Fruit fly (Drosophila melanogaster) whole organism, larva: ENCODE results near the gene crb.

ENCODE experiments used
- noc ChIP-seq: fragments of 200-800 bp; sonication (Bioruptor generic); optimal IDR thresholded peaks from 3 replicates; lab custom pipeline; 2019; ENCODE audit warnings: missing biosample characterization, mild to moderate bottlenecking, missing genetic modification characterization, moderate library complexity

Gene crb

DNA sequence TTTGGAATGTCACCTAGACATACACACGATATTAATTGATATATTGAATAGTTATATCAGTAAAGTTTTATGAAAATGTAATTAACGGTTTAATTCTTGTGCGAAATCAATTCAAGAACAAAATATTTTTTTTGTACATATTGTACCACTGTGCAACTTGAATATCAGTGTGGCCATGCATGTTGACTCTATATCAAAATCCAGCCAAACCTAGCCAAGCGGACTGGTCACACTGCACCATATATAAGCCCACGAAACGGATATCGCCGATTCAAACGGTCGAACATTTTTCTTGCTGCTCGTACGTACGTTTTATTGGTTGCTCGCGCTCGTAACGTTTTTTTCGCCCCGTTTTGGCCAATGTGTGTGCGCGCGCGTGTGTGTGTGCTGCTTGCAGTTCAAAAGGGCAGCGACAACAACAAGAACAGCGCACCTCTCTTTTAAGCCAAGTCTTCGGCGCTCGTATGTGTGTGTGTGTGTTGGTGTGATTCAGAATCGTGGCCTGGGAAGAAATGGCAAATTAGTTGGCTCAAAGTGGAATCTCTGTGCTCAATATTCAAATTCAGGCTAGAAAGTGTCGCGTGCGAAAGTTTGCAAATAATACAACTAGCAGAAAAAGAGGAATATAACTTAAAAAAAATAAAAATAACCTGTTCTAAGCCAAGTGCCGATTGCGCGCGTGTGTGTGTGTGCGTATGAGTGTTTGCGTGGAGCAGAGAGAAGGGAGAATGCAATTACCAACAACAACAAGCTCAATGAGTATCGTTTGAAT is at the start of gene crb:
Gene crb, plus strand, starts transcription at position 295 of the 772 bp plus-strand sequence.
- TF ChIP-seq noc (tag; lab: Kevin White, UChicago): no peak

DNA sequence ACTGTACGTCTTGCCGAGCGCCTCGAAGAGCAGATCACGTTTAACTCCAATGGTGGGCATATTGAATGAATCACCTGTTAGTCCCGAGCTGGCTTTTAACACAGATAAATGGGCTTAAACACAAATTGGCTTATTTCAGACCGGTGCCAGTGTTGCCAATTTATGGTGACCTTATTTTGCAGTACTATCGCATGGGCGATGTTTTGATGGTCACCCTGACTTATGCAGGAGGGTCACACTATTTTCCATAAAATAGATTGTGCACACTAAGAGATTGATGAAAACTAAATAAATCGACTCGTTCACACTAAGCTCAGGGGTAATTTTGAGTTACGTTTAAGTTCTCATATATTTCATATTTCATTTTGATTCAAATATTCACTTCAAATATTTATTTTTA is 42.4 kb upstream of the crb start, which contains the start of gene beta-PheRS:
Gene beta-PheRS, minus strand, starts transcription at position 186 of the 400 bp plus-strand sequence.
- no peak for TF ChIP-seq noc (tag; lab: Kevin White, UChicago)

DNA sequence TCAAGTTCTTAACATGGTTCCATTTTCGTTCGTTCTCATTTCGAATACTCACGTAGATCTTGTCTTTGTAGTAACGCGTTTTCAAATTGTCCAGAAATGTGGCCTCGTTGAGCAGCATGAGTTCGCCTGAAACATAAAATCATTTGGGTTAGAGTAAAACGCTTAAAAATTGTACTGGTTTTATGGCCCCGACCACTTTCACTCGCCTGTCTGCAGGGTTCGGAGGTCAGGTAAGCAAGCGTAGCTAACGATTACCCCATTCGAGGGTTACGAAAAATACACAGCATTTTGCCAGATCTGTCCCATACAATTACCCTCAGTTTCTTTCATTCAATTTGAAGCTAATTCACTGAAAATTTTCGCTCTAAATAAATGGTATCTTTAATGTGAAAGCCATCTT is 36.5 kb upstream of the crb start:
- TF ChIP-seq noc (tag; lab: Kevin White, UChicago): no peak

DNA sequence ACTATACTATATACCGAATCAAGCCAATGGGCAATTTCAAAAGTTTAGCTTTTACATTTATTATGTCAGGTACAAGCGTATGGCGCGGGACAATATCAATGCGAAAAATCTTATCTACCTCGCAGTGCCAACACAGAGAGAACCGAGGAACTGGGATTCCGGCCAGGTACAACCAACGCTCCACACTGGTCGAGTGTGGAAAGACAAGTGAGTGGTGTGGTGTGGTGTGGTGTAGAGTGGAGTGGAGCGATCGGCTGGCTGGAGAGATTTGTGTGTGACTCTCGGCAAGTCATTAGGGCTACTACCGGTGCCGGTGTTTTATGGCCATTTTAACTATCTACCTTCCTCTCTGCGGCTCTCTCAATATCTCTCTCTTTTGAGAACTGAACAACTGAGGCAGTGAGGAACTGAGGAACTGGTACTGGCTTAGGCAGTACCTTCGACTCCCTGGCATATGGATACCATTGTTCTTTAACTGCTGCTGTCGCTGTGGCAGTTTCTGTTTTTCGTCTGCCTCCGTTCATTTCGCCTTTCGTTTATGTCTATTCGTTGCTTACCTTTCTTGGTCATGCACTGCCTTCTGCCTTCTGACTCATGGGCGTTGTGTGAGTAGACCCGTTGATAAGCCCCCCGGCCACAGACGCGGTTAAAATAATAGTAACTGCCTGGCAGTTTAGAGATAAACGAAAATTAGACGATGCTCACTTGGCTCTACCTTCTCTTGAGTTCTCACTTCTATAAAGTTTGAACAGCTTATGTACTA is 35.4 kb upstream of the crb start:
- peak; percentile 98 for TF ChIP-seq noc (tag; lab: Kevin White, UChicago)

DNA sequence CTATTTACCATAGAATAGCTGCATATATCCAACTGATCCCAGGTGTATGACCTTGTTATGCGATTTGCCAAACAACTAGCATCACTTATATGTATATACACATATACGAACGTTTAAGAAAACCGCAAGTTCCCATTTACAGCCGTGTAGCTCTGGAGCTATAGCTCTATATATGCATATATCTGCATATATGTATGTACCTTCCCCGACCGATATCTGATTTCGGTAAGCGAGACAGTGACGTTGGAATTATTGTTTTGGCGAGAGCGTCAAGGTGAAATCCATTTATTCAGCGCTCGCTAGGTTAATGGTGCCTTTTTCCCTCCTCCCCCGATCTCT is 34.9 kb upstream of the crb start:
- peak; percentile 20 for TF ChIP-seq noc (tag; lab: Kevin White, UChicago)

DNA sequence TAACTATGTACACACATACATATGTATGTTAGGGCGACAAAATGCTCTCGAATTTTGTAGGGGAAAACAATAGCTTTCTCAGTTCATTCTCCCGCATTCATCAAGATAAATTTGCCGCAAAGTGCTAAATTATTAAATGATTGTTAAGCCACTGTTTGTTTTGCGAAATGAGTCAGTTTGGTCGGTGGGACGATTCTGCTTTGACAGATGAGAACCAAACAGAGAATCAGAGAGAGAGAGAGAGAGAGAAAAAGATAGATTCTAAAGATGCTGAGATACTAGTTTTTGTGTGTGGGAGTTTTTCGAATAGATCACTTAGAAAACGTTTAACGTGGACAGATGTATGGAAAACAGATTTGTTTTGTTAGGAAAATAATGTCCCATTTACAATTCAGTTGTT is 34.5 kb upstream of the crb start:
- TF ChIP-seq noc (tag; lab: Kevin White, UChicago): no peak

DNA sequence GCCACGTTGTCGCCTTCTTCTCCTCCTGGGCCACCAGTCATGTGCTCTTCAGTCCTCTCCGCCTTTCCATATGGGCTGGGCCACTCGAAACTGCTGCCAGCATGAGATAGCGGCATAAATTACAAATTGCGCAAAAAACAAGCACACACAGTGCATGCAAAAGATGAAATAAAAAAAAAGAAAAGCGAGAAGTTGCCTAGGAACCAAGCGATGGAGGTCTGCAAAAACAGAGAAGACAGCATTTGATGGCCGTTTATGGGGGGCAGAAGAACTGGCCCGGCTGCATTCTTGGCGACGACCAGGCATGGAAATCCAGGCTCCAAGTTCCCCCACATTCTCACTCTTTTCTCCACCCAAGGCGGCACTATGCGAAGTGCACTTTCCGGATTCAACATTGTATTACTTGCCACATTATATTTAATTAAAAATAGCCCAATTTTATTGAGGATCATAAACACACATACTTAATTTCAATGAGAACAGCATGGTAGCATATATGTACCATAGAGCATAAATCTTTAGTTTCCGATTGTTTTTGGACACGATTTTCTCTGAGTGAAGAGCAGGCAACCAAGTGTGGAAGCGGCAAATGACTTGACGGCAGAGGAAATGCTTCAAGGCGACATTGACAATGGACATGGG is 33.4 kb upstream of the crb start:
- TF ChIP-seq noc (tag; lab: Kevin White, UChicago): no peak

DNA sequence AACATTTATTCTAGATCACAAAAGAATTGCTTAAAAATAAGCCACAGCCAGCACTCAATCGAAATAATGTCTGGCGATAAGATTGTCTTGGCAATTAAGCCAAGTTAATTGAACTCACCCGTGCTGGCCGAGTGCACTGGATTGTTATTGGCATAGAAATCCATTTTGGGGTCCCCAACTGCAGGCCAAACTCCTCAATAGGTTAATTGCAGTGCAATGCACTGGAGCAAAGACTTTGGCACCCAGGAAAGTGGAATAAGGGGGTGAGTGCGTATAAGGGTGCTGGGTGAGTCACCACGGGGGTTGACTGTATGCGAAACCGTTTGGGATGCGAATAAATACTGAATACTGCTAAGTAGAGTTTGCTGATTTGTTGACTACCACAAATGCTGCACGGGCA is 32.0 kb upstream of the crb start:
- TF ChIP-seq noc (tag; lab: Kevin White, UChicago): no peak

DNA sequence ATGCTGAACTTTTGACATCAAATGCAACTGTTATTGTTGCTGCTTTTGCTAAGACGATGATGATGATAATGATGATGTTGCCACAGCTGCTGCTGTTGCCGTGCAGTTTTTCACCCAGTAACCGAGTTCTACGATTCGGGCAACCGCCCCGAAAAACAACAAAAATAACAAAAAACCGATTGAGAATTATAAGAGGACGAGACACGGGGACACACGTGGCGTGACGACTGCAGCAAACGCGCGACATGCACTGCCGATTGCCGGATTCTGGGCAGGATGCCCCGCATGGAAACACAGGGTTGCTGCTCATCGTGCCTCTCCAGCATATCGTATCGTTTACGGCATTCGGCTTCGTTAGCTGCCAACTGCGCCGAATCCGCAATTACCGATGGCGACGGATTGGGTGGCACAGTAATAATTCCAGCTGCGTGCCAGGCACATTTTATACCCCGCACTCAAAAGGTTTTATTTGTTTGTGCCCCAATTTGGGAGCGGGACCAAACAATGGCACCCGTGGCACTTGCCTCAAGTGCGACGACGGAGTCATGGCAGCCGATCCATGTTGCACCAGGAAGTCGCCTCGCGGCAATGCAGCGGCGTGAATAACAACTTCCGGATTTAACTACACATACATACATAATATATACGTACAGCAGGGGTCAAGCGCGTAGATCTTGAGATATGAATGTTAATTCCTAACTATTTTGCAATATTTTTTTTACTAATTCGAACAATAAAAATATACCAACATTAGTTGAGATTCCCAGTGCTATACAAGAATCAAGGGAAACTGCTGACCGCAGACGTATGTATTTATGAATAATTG is 31.1 kb upstream of the crb start:
- no peak for TF ChIP-seq noc (tag; lab: Kevin White, UChicago)

DNA sequence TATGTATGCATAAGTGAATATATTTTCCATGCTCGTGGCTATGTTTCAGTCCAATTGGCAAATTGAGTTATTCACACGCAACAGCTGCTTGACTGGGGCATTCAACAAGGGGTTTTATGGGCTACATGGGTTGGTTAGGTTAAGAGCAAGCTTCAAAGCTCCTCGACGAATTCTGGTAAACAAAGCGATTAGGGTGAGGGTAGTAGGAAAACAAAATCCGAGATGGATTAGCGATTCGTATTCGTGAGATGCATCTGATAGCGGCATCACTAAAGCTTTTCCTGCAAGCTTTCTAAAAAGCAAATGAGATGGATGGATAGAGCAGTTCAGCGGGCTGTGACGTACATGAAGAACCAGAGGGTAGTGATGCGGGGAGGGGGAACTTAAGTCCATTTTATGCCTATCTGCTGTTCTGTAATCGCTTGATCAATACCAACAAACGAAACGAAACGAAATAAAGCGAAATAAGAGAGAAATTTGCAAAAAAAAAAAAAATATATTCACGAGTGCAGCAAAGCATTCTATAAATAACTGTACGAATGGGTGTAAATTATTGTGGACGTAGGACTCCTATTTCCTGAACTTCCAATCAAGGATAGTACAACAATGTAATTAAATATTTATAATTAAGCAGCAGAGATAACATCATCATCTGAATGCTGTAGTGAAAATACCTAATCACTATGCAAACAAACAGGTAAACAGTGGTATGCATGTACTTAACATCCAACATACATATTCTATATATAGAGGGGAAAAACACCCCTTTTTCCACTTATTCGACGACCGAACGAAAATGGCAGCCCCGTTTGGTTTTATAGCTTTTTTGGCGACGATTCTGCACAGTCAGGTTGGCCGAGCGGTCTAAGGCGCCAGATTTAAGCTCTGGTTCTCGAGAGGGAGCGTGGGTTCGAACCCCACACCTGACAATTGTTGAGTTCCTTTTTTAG is 30.2 kb upstream of the crb start:
- TF ChIP-seq noc (tag; lab: Kevin White, UChicago): no peak

DNA sequence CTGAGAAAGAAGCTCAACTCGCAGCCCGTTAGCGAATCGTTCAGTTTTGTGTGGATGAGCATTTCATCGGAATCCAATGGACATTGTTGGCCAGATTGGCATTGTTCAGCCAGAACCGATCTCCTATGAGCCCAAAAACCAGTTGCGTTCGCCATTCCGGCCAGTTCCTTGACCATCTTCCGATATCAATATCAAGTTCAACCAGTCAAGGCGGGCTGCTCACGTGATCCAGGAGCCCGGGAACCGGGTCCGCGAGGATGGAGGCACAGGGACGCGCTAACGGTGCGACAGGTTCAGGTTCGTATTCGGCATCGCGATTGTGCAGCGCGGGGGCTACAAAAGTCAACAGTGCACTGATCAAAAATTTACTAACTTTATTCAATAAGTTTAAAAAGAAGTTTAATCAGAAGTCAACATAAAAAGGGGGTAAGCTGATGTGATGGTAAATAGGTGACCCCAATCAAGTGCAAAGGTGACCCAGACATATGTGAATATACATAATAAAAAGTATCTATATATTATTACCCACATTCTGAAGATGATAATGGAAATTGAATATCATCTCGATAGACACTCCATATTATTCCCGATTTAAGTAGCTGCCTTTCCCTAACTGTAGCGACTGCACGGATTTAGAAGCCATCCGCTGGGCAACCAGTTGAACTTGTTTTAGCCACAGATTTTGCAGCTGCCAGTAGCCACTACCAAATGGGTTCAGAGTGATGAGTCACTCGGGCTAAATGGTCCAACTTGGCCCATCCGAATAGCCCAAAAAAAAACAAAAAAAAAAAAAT is 27.9 kb upstream of the crb start:
- no peak for TF ChIP-seq noc (tag; lab: Kevin White, UChicago)

DNA sequence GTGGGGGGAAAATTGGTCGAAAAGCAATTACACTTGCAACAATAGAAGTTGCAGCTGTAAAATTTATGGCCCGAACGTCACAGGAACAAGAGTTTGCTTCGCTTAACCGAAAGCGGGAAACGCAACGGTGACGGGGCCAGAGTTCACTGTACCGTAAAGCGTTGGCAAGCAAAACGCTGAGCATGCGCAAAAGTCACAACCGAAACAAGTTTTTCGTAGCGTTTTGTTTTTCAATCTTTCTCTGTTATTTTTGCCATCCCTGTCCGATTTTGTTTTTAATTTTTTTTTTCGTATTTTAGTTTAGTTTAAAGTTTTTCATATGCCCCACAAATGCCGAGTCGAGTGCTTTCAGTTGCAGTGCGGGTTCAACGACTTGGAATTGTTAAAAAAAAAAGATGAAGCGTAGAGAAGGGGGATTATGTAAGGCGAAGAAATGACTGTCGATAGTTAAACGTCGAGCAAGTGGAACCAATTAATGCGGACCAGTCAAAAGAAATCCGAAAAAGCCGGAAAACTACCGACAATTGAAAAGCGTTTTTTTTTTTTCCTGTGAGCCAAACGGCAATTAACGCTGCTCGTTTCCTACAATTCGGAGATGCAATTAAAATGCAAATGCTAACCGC is 27.2 kb upstream of the crb start:
- no peak for TF ChIP-seq noc (tag; lab: Kevin White, UChicago)

DNA sequence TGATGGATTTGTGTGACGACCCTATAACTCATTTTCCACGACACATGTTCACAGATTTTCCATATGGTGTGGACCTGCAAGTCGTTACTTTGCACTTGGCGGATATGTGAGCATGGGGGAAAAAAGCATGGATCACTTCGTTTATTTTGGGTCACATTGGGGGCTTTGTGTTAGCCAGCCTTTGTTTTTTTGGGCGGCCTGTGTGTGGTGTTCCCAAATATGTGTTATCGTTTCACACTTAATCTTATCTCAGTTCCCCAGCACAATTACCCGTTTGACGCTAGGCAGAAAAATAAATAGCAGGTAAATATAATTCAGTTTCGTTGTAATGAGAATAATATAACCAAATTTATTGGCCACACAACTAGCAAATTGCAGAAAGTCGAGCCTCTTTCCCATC is 26.6 kb upstream of the crb start:
- peak; percentile 10 for TF ChIP-seq noc (tag; lab: Kevin White, UChicago)
